Worm (Caenorhabditis elegans) whole organism, dauer: ENCODE results near the gene F13B12.1.

Source experiments
- unc-62 ChIP-seq: sonication (generic microtip); optimal IDR thresholded peaks from 2 replicates; lab custom pipeline; 2017; ENCODE audit warnings: missing biosample characterization, missing genetic modification reagents, missing genetic modification characterization

F13B12.1 gene

ce11 chrIV:10436401-10436800 is 12.0 kb upstream of the F13B12.1 start, which contains the start of gene ins-1:
Gene ins-1, plus strand, starts transcription at chrIV:10436701.
- TF ChIP-seq unc-62: no peak

- TF ChIP-seq unc-62: no peak
These were observed 6.1 kb upstream of the F13B12.1 start for ce11 chrIV:10430507-10430906.

ce11 chrIV:10429129-10429528 is 4.7 kb upstream of the F13B12.1 start, which contains the start of gene F13B12.2:
Gene F13B12.2, minus strand, starts transcription at chrIV:10429130.
- no peak for TF ChIP-seq unc-62

- TF ChIP-seq unc-62: no peak
These were observed 694 bp upstream of the F13B12.1 start for ce11 chrIV:10425129-10425528.

ce11 chrIV:10422230-10422629 is 2.2 kb downstream of the F13B12.1 start:
- no peak for TF ChIP-seq unc-62

- no peak for TF ChIP-seq unc-62
These were observed 3.2 kb downstream of the F13B12.1 start for ce11 chrIV:10421256-10421655.

ce11 chrIV:10420440-10420839 is 4.0 kb downstream of the F13B12.1 start:
- no peak for TF ChIP-seq unc-62

ce11 chrIV:10419896-10420295 is 4.5 kb downstream of the F13B12.1 start:
- TF ChIP-seq unc-62: no peak

- no peak for TF ChIP-seq unc-62
These were observed 6.7 kb downstream of the F13B12.1 start, which contains the start of gene F13B12.6 for ce11 chrIV:10417781-10418180. Gene F13B12.6, minus strand, starts transcription at chrIV:10417881.

- TF ChIP-seq unc-62: no peak
These were observed 10.6 kb downstream of the F13B12.1 start, which contains the start of gene R10H10.7 for ce11 chrIV:10413828-10414227. Gene R10H10.7, minus strand, starts transcription at chrIV:10413928.

- no peak for TF ChIP-seq unc-62
These were observed 15.1 kb downstream of the F13B12.1 start, which contains the start of gene rfk-1 for ce11 chrIV:10409377-10409776. Gene rfk-1, minus strand, starts transcription at chrIV:10409477.

- no peak for TF ChIP-seq unc-62
These were observed 21.0 kb downstream of the F13B12.1 start, which contains the start of gene gpa-7 for ce11 chrIV:10403193-10404058. Gene gpa-7, plus strand, starts transcription at chrIV:10404008.

ce11 chrIV:10398244-10398643 is 26.2 kb downstream of the F13B12.1 start:
- no peak for TF ChIP-seq unc-62

ce11 chrIV:10396827-10397226 is 27.6 kb downstream of the F13B12.1 start:
- TF ChIP-seq unc-62: no peak

- no peak for TF ChIP-seq unc-62
These were observed 29.6 kb downstream of the F13B12.1 start, which contains the start of gene R10H10.4 for ce11 chrIV:10394858-10395257. Gene R10H10.4, minus strand, starts transcription at chrIV:10394958.

- TF ChIP-seq unc-62: no peak
These were observed 32.6 kb downstream of the F13B12.1 start, which contains the start of gene spe-26 for ce11 chrIV:10391827-10392226. Gene spe-26, minus strand, starts transcription at chrIV:10391927.

- TF ChIP-seq unc-62: no peak
These were observed 36.2 kb downstream of the F13B12.1 start, which contains the start of gene R10H10.3 for ce11 chrIV:10388263-10388662. Gene R10H10.3, plus strand, starts transcription at chrIV:10388505.

ce11 chrIV:10387113-10387512 is 37.3 kb downstream of the F13B12.1 start, which contains the start of gene nfu-1:
Gene nfu-1, plus strand, starts transcription at chrIV:10387413.
- no peak for TF ChIP-seq unc-62
